Fruit fly (Drosophila melanogaster) Kc167 (cell line): Measurements from ENCODE around the gene B9d2.

ENCODE experiments used
- Myc ChIP-seq: fragments of >200 bp; optimal IDR thresholded peaks from 2 replicates; lab custom pipeline; 2017; ENCODE audit warnings: missing external identifiers
- Sin3A ChIP-seq: fragments of >200 bp; optimal IDR thresholded peaks from 2 replicates; lab custom pipeline; 2018; ENCODE audit warnings: missing external identifiers
- h ChIP-seq: fragments of >200 bp; optimal IDR thresholded peaks from 3 replicates; lab custom pipeline; 2018; ENCODE audit warnings: missing external identifiers
- insv ChIP-seq: fragments of >200 bp; optimal IDR thresholded peaks from 3 replicates; lab custom pipeline; 2018; ENCODE audit warnings: missing external identifiers
- psq ChIP-seq: fragments of >200 bp; optimal IDR thresholded peaks from 2 replicates; lab custom pipeline; 2017; ENCODE audit warnings: missing external identifiers
- ttk ChIP-seq: sonication (Bioruptor generic); optimal IDR thresholded peaks from 2 replicates; lab custom pipeline; 2017; ENCODE audit warnings: missing external identifiers

- TF ChIP-seq ttk (no peak), psq (lab: Kevin White, UChicago) (no peak), Sin3A (lab: Kevin White, UChicago) (no peak), h (no peak), Myc (no peak), insv (lab: Kevin White, UChicago) (no peak)
These were observed 39.4 kb downstream of the B9d2 start, which contains the start of gene CG45075 for dm6 chr2L:6090786-6091716.
